Fruit fly (Drosophila melanogaster): ENCODE data around the gene TwdlQ.

The TwdlQ gene

dm6 chr3R:26655416-26655945, 37.9 kb downstream of the TwdlQ start:
- TF ChIP-seq Myc (optimal IDR thresholded peaks at IDR 0.05), result peak; percentile 44
- no peak for TF ChIP-seq pan (optimal IDR thresholded peaks at IDR 0.05)

dm6 chr3R:26654594-26654993, 38.8 kb downstream of the TwdlQ start:
- TF ChIP-seq sv (GFP tag; optimal IDR thresholded peaks at IDR 0.05) (peak; percentile 26), foxo (GFP tag; optimal IDR thresholded peaks at IDR 0.05) (peak in 1 of 2 experiments; percentile 12), brk (GFP tag; optimal IDR thresholded peaks at IDR 0.05) (no peak)
